Fruit fly (Drosophila melanogaster) whole organism, embryonic: ENCODE measurements around the gene pyd.

ENCODE experiments used
- ATbp ChIP-seq: fragments of 200-800 bp; sonication (Bioruptor generic); optimal IDR thresholded peaks from 2 replicates; lab custom pipeline; 2017; ENCODE audit warnings: missing biosample characterization, mild to moderate bottlenecking, missing genetic modification characterization, missing genetic modification reagents
- Adf1 ChIP-seq: fragments of 200-800 bp; sonication (Bioruptor generic); IDR thresholded peaks from 2 replicates; pipeline ENCODE4 v1.3.6; 2022; ENCODE audit warnings: missing biosample characterization, missing genetic modification characterization
- B-H1 ChIP-seq: fragments of 200-800 bp; sonication (Bioruptor generic); IDR thresholded peaks from 3 replicates; pipeline ENCODE4 v1.3.6; 2022; ENCODE audit warnings: missing biosample characterization, missing genetic modification characterization
- B-H2 ChIP-seq: fragments of 200-800 bp; sonication (Bioruptor generic); optimal IDR thresholded peaks from 2 replicates; lab custom pipeline; 2018; ENCODE audit warnings: missing biosample characterization, mild to moderate bottlenecking, missing genetic modification characterization
- CG11504 ChIP-seq: fragments of 200-800 bp; sonication (Bioruptor generic); optimal IDR thresholded peaks from 3 replicates; lab custom pipeline; 2019; ENCODE audit warnings: missing biosample characterization, mild to moderate bottlenecking, missing genetic modification characterization, moderate library complexity
- CG11723 ChIP-seq: fragments of 200-800 bp; sonication (Bioruptor generic); optimal IDR thresholded peaks from 2 replicates; lab custom pipeline; 2017; ENCODE audit warnings: missing biosample characterization, mild to moderate bottlenecking, missing genetic modification characterization
- CG12744 ChIP-seq: fragments of 200-800 bp; sonication (Bioruptor generic); optimal IDR thresholded peaks from 2 replicates; lab custom pipeline; 2016; ENCODE audit warnings: missing biosample characterization, missing genetic modification characterization
- CG12942 ChIP-seq: fragments of 200-800 bp; sonication (Bioruptor generic); optimal IDR thresholded peaks from 3 replicates; lab custom pipeline; 2016; ENCODE audit warnings: missing biosample characterization, missing genetic modification characterization
- CG13296 ChIP-seq: fragments of 200-800 bp; sonication (Bioruptor generic); optimal IDR thresholded peaks from 3 replicates; lab custom pipeline; 2018; ENCODE audit warnings: missing biosample characterization, mild to moderate bottlenecking, missing genetic modification characterization
- CG14667 ChIP-seq: fragments of 200-800 bp; sonication (Bioruptor generic); IDR thresholded peaks from 2 replicates; pipeline ENCODE4 v1.3.6; 2022; ENCODE audit warnings: missing biosample characterization, missing genetic modification characterization
- CG15269 ChIP-seq: fragments of 200-800 bp; sonication (Bioruptor generic); optimal IDR thresholded peaks from 2 replicates; lab custom pipeline; 2018; ENCODE audit warnings: missing biosample characterization, mild to moderate bottlenecking, missing genetic modification characterization, moderate library complexity
- CG1647 ChIP-seq: fragments of 200-800 bp; sonication (Bioruptor generic); optimal IDR thresholded peaks from 3 replicates; lab custom pipeline; 2016; ENCODE audit warnings: missing biosample characterization, missing genetic modification characterization
- CG2129 ChIP-seq: fragments of 200-800 bp; sonication (Bioruptor generic); IDR thresholded peaks from 2 replicates; pipeline ENCODE4 v1.3.6; 2022; ENCODE audit warnings: missing biosample characterization, missing genetic modification characterization; ENCODE audit not compliant: partially characterized antibody
- CG31365 ChIP-seq: fragments of 200-800 bp; sonication (Bioruptor generic); optimal IDR thresholded peaks from 2 replicates; lab custom pipeline; 2018; ENCODE audit warnings: missing biosample characterization, mild to moderate bottlenecking, missing genetic modification characterization
- CG31388 ChIP-seq: fragments of 200-800 bp; sonication (Bioruptor generic); optimal IDR thresholded peaks from 2 replicates; lab custom pipeline; 2016; ENCODE audit warnings: missing biosample characterization, missing genetic modification characterization
- CG6175 ChIP-seq: fragments of 200-800 bp; sonication (Bioruptor generic); IDR thresholded peaks from 3 replicates; pipeline ENCODE4 v1.3.6; 2022; ENCODE audit warnings: missing biosample characterization, missing genetic modification characterization
- CG6791 ChIP-seq: fragments of 200-800 bp; sonication (Bioruptor generic); IDR thresholded peaks from 3 replicates; pipeline ENCODE4 v1.3.6; 2022; ENCODE audit warnings: missing biosample characterization, missing genetic modification characterization; ENCODE audit not compliant: partially characterized antibody
- Camta ChIP-seq: fragments of 200-800 bp; sonication (Bioruptor generic); optimal IDR thresholded peaks from 2 replicates; lab custom pipeline; 2016; ENCODE audit warnings: missing biosample characterization, missing genetic modification characterization
- Dbx ChIP-seq: fragments of 200-800 bp; sonication (Bioruptor generic); IDR thresholded peaks from 3 replicates; pipeline ENCODE4 v1.3.6; 2022; ENCODE audit warnings: missing biosample characterization, missing genetic modification characterization
- Deaf1 ChIP-seq: fragments of 200-800 bp; optimal IDR thresholded peaks from 3 replicates; lab custom pipeline; 2019; ENCODE audit warnings: missing biosample characterization, mild to moderate bottlenecking, missing genetic modification characterization, moderate library complexity
- Mrtf ChIP-seq: fragments of 200-800 bp; sonication (Bioruptor generic); IDR thresholded peaks from 3 replicates; pipeline ENCODE4 v1.3.6; 2022; ENCODE audit warnings: missing biosample characterization, missing genetic modification characterization
- NC2α ChIP-seq: fragments of 200-800 bp; sonication (Bioruptor generic); optimal IDR thresholded peaks from 2 replicates; lab custom pipeline; 2016; ENCODE audit warnings: missing biosample characterization, missing genetic modification characterization
- Rfx ChIP-seq: fragments of 200-800 bp; sonication (Bioruptor generic); IDR thresholded peaks from 2 replicates; pipeline ENCODE4 v1.3.6; 2022; ENCODE audit warnings: missing biosample characterization, missing genetic modification characterization
- Spps ChIP-seq: fragments of 200-800 bp; sonication (Bioruptor generic); optimal IDR thresholded peaks from 2 replicates; lab custom pipeline; 2018; ENCODE audit warnings: missing biosample characterization, mild to moderate bottlenecking, missing genetic modification characterization
- Ssrp ChIP-seq: fragments of 200-800 bp; sonication (Bioruptor generic); optimal IDR thresholded peaks from 2 replicates; lab custom pipeline; 2018; ENCODE audit warnings: missing biosample characterization, mild to moderate bottlenecking, missing genetic modification characterization, moderate library complexity
- Xrp1 ChIP-seq: fragments of 200-800 bp; sonication (Bioruptor generic); IDR thresholded peaks from 2 replicates; pipeline ENCODE4 v1.3.6; 2022; ENCODE audit warnings: missing biosample characterization, missing genetic modification characterization
- amos ChIP-seq: fragments of 200-800 bp; sonication (Bioruptor generic); IDR thresholded peaks from 2 replicates; pipeline ENCODE4 v1.3.6; 2022; ENCODE audit warnings: missing biosample characterization, missing genetic modification characterization; ENCODE audit not compliant: partially characterized antibody
- bowl ChIP-seq: fragments of 200-800 bp; sonication (Bioruptor generic); IDR thresholded peaks from 2 replicates; pipeline ENCODE4 v1.3.6; 2022; ENCODE audit warnings: missing biosample characterization, missing genetic modification characterization
- bsh ChIP-seq, 2 experiments: fragments of 200-800 bp; sonication (Bioruptor generic); optimal IDR thresholded peaks; 2 replicates each; lab custom pipeline; 2017 to 2018; ENCODE audit warnings: mild to moderate bottlenecking in 2 of 2, missing biosample characterization in 2 of 2, missing genetic modification characterization in 2 of 2, moderate library complexity in 1 of 2
- ci ChIP-seq: fragments of 200-800 bp; sonication (Bioruptor generic); IDR thresholded peaks from 3 replicates; pipeline ENCODE4 v1.3.6; 2022; ENCODE audit warnings: missing biosample characterization, missing genetic modification characterization
- da ChIP-seq: fragments of 200-800 bp; sonication (Bioruptor generic); optimal IDR thresholded peaks from 2 replicates; lab custom pipeline; 2016; ENCODE audit warnings: missing biosample characterization, missing genetic modification characterization
- eve ChIP-seq, 2 experiments: fragments of >200 bp; optimal IDR thresholded peaks; 2 replicates each; lab custom pipeline; 2017; ENCODE audit warnings: missing biosample characterization in 2 of 2, missing genetic modification characterization in 2 of 2
- ftz-f1 ChIP-seq: fragments of 200-800 bp; sonication (Bioruptor generic); optimal IDR thresholded peaks from 2 replicates; lab custom pipeline; 2016; ENCODE audit warnings: missing biosample characterization, missing genetic modification characterization
- gcm ChIP-seq: fragments of 200-800 bp; sonication (Bioruptor generic); optimal IDR thresholded peaks from 2 replicates; lab custom pipeline; 2019; ENCODE audit warnings: missing biosample characterization, mild to moderate bottlenecking, missing genetic modification characterization, moderate library complexity
- gem ChIP-seq: fragments of 200-800 bp; sonication (Bioruptor generic); optimal IDR thresholded peaks from 2 replicates; lab custom pipeline; 2019; ENCODE audit warnings: missing biosample characterization, mild to moderate bottlenecking, missing genetic modification characterization, moderate library complexity
- ham ChIP-seq: fragments of 200-800 bp; sonication (Bioruptor generic); IDR thresholded peaks from 2 replicates; pipeline ENCODE4 v1.3.6; 2022; ENCODE audit warnings: missing biosample characterization, missing genetic modification characterization
- jing ChIP-seq: fragments of 200-800 bp; sonication (Bioruptor generic); optimal IDR thresholded peaks from 2 replicates; lab custom pipeline; 2018; ENCODE audit warnings: missing biosample characterization, mild to moderate bottlenecking, missing genetic modification characterization
- lmd ChIP-seq: fragments of 200-800 bp; sonication (Bioruptor generic); IDR thresholded peaks from 2 replicates; pipeline ENCODE4 v1.3.6; 2022; ENCODE audit warnings: missing biosample characterization, missing genetic modification characterization
- nerfin-1 ChIP-seq: fragments of 200-800 bp; sonication (Bioruptor generic); optimal IDR thresholded peaks from 3 replicates; lab custom pipeline; 2019; ENCODE audit warnings: missing biosample characterization, mild to moderate bottlenecking, missing genetic modification characterization, moderate library complexity
- odd ChIP-seq: fragments of 200-800 bp; sonication (Bioruptor generic); optimal IDR thresholded peaks from 2 replicates; lab custom pipeline; 2017; ENCODE audit warnings: missing biosample characterization, mild to moderate bottlenecking, missing genetic modification characterization
- otp ChIP-seq: fragments of 200-800 bp; sonication (Bioruptor generic); IDR thresholded peaks from 3 replicates; pipeline ENCODE4, ENCODE4 v1.3.6; 2022; ENCODE audit warnings: missing biosample characterization, missing genetic modification characterization
- sc ChIP-seq, 3 experiments: fragments of >200 bp in 2 of 3; fragments of 200-800 bp in 1 of 3; sonication (Bioruptor generic) in 1 of 3; optimal IDR thresholded peaks; 2 replicates in 2 of 3; 3 replicates in 1 of 3; lab custom pipeline; 2017; ENCODE audit warnings: mild to moderate bottlenecking in 1 of 3, missing biosample characterization in 1 of 3, missing genetic modification characterization in 1 of 3, missing genetic modification reagents in 1 of 3
- slbo ChIP-seq: fragments of 200-800 bp; sonication (Bioruptor generic); IDR thresholded peaks from 2 replicates; pipeline ENCODE4 v1.3.6; 2022; ENCODE audit warnings: missing biosample characterization, missing genetic modification characterization
- slou ChIP-seq: fragments of 200-800 bp; sonication (Bioruptor generic); optimal IDR thresholded peaks from 3 replicates; lab custom pipeline; 2016; ENCODE audit warnings: missing biosample characterization, missing genetic modification characterization
- slp2 ChIP-seq: fragments of 200-800 bp; sonication (Bioruptor generic); optimal IDR thresholded peaks from 2 replicates; lab custom pipeline; 2016; ENCODE audit warnings: missing biosample characterization, missing genetic modification characterization
- tap ChIP-seq: fragments of 200-800 bp; optimal IDR thresholded peaks from 3 replicates; lab custom pipeline; 2019; ENCODE audit warnings: missing biosample characterization, mild to moderate bottlenecking, missing genetic modification characterization, moderate library complexity
- trh ChIP-seq: fragments of 200-800 bp; sonication (Bioruptor generic); optimal IDR thresholded peaks from 2 replicates; lab custom pipeline; 2016; ENCODE audit warnings: missing biosample characterization, missing genetic modification characterization
- zf30C ChIP-seq: fragments of 200-800 bp; sonication (Bioruptor generic); optimal IDR thresholded peaks from 3 replicates; lab custom pipeline; 2018; ENCODE audit warnings: missing biosample characterization, mild to moderate bottlenecking, missing genetic modification characterization

The pyd gene

DNA sequence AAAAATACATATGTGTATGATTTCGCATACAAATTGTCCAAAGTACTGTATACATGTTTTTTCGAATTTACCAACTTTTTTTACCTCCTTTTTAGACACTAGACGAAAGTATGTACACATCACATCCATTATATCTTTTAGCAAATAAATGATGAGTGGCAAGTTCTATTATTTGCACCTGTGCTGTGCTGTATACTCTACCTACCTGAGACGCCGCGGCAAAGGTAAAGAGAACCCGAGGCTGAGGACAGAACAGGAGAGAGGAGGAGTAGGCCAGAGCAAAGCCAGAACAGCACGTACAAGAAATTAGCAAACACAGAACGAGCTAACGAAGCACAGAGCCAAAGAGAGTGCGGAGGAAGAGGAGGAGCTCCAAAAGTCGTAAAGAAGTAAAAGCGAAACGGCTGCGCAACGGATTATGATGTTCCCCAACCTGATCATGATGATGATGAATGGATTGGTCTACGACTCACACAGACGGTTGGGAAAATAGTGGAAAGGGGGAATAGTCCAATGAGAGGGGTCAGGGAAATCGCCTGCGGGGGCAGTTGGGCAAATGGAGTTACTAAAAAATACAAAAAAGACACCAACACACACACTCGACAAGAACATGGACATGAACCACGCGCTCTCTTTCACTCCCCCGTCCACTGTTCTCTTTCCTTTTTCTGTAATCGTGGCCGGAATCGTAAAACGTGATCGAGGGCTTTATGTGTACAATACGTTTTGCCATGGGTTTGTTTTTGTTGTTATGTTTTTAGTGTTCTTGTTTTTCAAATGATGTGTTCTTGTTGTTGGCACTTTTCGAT, 3.7 kb downstream of the pyd start (continued):
- TF ChIP-seq ftz-f1 (GFP tag; lab: Kevin White, UChicago) (no peak), CG31388 (peak; percentile 8), lmd (GFP tag; lab: Robert Waterston, UW) (peak; percentile 76), CG12942 (GFP tag; lab: Kevin White, UChicago) (peak; percentile 56), Xrp1 (GFP tag; lab: Robert Waterston, UW) (peak; percentile 92), slou (GFP tag; lab: Kevin White, UChicago) (no peak), Ssrp (tag; lab: Kevin White, UChicago) (peak; percentile 73), da (GFP tag; lab: Kevin White, UChicago) (no peak), B-H1 (GFP tag; lab: Robert Waterston, UW) (peak; percentile 29; the same call in 1 of the 3 replicates), bowl (GFP tag; lab: Robert Waterston, UW) (no peak), Dbx (GFP tag; lab: Robert Waterston, UW) (no peak), ham (GFP tag; lab: Robert Waterston, UW) (no peak), CG12744 (GFP tag; lab: Kevin White, UChicago) (no peak), B-H2 (no peak), CG6175 (GFP tag; lab: Robert Waterston, UW) (peak; percentile 59; the same call in 1 of the 3 replicates), Camta (GFP tag; lab: Kevin White, UChicago) (peak; percentile 67), tap (tag; lab: Kevin White, UChicago) (peak; percentile 88), NC2α (peak; percentile 35), nerfin-1 (tag; lab: Kevin White, UChicago) (peak; percentile 81), sc (optimal IDR thresholded peaks at IDR 0.05; lab: Kevin White, UChicago) (no peak), sc (GFP tag; optimal IDR thresholded peaks at IDR 0.05; lab: Kevin White, UChicago) (peak; percentile 50), CG11723 (peak; percentile 17), CG11504 (peak; percentile 88), slp2 (peak; percentile 63), CG14667 (GFP tag; lab: Robert Waterston, UW) (no peak), gem (tag; lab: Kevin White, UChicago) (peak; percentile 87), CG2129 (no peak), trh (GFP tag; lab: Kevin White, UChicago) (peak; percentile 22), Mrtf (GFP tag; lab: Robert Waterston, UW) (peak; percentile 52; the same call in 1 of the 3 replicates), CG6791 (GFP tag; lab: Robert Waterston, UW) (no peak; the same call in 2 of the 3 replicates), ci (peak; percentile 51; the same call in 1 of the 3 replicates), Rfx (GFP tag; lab: Robert Waterston, UW) (no peak; the same call in 1 of the 2 replicates), CG15269 (peak; percentile 68), odd (GFP tag; lab: Kevin White, UChicago) (peak; percentile 50), Deaf1 (tag; lab: Kevin White, UChicago) (peak; percentile 38), slbo (GFP tag; lab: Robert Waterston, UW) (peak; percentile 56), otp (GFP tag; lab: Robert Waterston, UW) (peak; percentile 71; the same call in 1 of the 3 replicates), Adf1 (GFP tag; lab: Robert Waterston, UW) (no peak), ATbp (peak; percentile 73), eve (GFP tag; optimal IDR thresholded peaks at IDR 0.05; lab: Kevin White, UChicago) (peak; percentile 78 to 84), zf30C (GFP tag; lab: Kevin White, UChicago) (no peak), gcm (GFP tag; lab: Kevin White, UChicago) (peak; percentile 67), Spps (tag; lab: Kevin White, UChicago) (peak; percentile 92), CG13296 (GFP tag; lab: Kevin White, UChicago) (peak; percentile 49), amos (no peak), CG31365 (tag; lab: Kevin White, UChicago) (peak; percentile 46), jing (GFP tag; lab: Kevin White, UChicago) (peak; percentile 65), CG1647 (GFP tag; lab: Kevin White, UChicago) (peak; percentile 3), bsh (GFP tag; optimal IDR thresholded peaks at IDR 0.05; lab: Kevin White, UChicago) (peak; percentile 68 to 81)
